Worm (Caenorhabditis elegans) whole organism, L1 larva: Measurements from ENCODE around the gene cec-1.

Source experiments
- ama-1 ChIP-seq: fragments of 150-350 bp; optimal IDR thresholded peaks from 2 replicates; lab custom pipeline; 2014
- ceh-82 ChIP-seq, 3 experiments: fragments of 150-350 bp in 1 of 3; sonication (generic microtip) in 2 of 3; optimal IDR thresholded peaks; 2 replicates each; lab custom pipeline; 2014 to 2017; ENCODE audit warnings: missing biosample characterization in 3 of 3, missing genetic modification characterization in 3 of 3
- dsc-1 ChIP-seq: sonication (generic microtip); optimal IDR thresholded peaks from 2 replicates; lab custom pipeline; 2016; ENCODE audit warnings: mild to moderate bottlenecking, missing genetic modification characterization, missing compliant biosample characterization
- lin-39 ChIP-seq: fragments of 150-350 bp; optimal IDR thresholded peaks from 2 replicates; lab custom pipeline; 2014; ENCODE audit warnings: missing biosample characterization, missing genetic modification reagents, missing genetic modification characterization
- pqm-1 ChIP-seq: sonication (generic microtip); optimal IDR thresholded peaks from 3 replicates; lab custom pipeline; 2017; ENCODE audit warnings: missing biosample characterization, missing genetic modification characterization
- snu-23 ChIP-seq: sonication (generic microtip); optimal IDR thresholded peaks from 2 replicates; lab custom pipeline; 2016; ENCODE audit warnings: missing genetic modification characterization, missing compliant biosample characterization
- unc-130 ChIP-seq: fragments of 150-350 bp; optimal IDR thresholded peaks from 2 replicates; lab custom pipeline; 2017; ENCODE audit warnings: missing biosample characterization, missing genetic modification characterization, inconsistent platforms
- zip-4 ChIP-seq: fragments of 200-800 bp; sonication (Bioruptor generic); optimal IDR thresholded peaks from 2 replicates; lab custom pipeline; 2018; ENCODE audit warnings: mild to moderate bottlenecking, missing genetic modification characterization, moderate library complexity, missing compliant biosample characterization

- no peak for TF ChIP-seq ama-1 (lab: Kevin White, UChicago)
- no peak for TF ChIP-seq zip-4 (GFP tag; lab: Kevin White, UChicago)
- no peak for TF ChIP-seq snu-23 (GFP tag; lab: Kevin White, UChicago)
- TF ChIP-seq dsc-1 (tag; lab: Kevin White, UChicago) = no peak
- TF ChIP-seq lin-39 (tag; lab: Kevin White, UChicago) = no peak
- TF ChIP-seq pqm-1 = peak; percentile 97
- TF ChIP-seq unc-130 = no peak
- TF ChIP-seq ceh-82 (tag; optimal IDR thresholded peaks at IDR 0.05; lab: Kevin White, UChicago) = no peak
Observed at ce11 chrIII:8400478-8400877, 25.7 kb upstream of the cec-1 start.
